Worm (Caenorhabditis elegans) whole organism, dauer: ENCODE measurements around the gene srh-33.

Experiments
- unc-62 ChIP-seq: sonication (generic microtip); optimal IDR thresholded peaks from 2 replicates; lab custom pipeline; 2017; ENCODE audit warnings: missing biosample characterization, missing genetic modification reagents, missing genetic modification characterization

srh-33 gene

DNA sequence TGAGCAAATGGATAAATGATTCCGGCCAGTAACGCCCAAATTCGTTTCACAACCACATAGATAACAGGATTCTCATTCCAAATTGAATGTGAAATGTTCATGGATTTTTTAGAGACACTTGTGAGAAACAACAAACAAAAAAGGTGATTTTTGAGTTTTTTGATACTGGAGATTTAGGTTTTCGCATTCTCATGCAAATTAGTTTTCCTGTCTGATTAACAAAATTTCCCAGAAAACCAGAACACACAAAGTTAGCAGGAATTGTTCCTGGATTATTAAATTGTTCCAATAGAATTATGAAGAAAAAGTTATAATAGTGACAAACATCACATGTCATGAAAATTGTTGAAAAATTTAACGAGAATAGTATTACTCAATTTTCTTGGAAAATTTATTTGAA is at the start of gene srh-33:
Gene srh-33 (minus strand): TSS at position 101 of the 400 bp plus-strand sequence.
- no peak for TF ChIP-seq unc-62 (GFP tag; lab: Kevin White, UChicago)

DNA sequence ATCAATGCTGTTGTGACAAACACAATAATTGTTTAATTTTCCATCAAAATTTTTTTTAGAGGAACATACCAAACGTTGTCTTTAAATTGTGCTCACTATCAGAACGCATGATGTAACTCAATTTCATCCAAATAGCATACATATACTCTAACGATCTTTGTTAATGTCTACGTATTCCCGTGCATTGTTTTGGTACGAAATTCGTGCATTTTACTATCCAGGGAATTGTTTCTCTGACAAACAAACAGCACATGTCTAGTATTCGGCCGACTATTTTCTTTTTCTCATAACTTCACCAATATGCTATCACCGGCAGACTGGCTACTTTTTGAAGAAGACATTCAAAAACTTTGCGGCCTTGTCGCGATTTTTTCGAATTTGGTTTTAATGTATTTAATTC is 48.3 kb upstream of the srh-33 start, which contains the start of gene str-196:
Gene str-196 (plus strand): TSS at position 301 of the 400 bp plus-strand sequence.
- TF ChIP-seq unc-62 (GFP tag; lab: Kevin White, UChicago), result no peak

DNA sequence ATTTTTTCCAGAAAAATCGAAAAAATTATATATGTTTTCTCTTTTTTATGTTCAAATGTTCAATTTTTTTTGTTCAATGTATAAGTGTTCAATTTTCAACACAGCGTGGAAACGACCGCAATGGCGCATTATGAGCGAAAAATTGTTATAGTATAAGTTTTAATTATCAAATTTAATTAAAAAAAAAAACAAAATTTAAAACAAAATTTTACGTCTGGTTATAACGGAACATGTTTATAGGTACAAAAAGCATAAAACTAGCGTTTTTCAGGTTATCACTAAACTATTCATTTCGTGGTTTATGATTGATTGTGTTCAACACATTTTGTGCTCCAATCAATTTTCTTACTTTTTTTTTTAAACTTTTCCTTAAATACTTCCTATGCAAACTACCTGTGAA is 46.2 kb upstream of the srh-33 start, which contains the start of gene nhr-106:
Gene nhr-106 (plus strand): TSS at position 301 of the 400 bp plus-strand sequence.
- no peak for TF ChIP-seq unc-62 (GFP tag; lab: Kevin White, UChicago)

DNA sequence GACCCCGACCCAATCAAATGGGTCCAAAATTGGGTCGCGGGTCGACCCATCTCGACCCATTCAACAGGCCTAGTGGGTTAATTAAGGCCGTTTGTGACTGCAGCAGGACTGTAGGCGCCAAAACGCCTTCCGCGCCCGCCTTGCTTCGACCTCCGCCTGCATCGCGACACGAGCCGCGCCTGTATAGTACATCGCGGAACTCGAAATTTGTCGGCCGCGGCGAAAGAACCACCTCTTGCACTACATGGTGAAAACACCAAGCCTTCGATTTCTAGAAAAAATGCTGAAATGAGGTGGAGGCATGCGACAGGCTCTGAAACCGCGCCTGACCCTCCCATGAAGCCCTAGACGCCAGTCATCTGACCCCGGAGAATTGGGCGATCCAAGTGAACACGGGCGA is 44.9 kb upstream of the srh-33 start:
- TF ChIP-seq unc-62 (GFP tag; lab: Kevin White, UChicago), result no peak

DNA sequence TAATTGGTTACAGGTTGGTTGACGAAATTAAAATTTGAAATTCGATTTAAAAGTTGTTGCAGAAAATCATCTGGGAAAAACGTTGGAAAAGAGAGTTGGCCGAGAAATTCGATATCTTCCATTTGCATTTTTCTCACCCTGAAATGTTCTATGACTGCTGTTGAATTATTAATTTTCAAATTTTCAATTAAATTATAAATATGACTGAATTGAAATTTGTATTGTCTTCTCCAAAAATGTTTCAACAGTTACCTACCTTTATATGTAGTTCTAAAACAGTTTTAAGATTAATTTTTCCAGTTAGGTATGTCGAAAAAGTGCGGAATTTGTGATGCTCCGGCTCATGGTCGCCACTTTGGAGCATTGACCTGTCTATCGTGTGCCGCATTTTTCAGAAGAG is 43.6 kb upstream of the srh-33 start, which contains the start of gene nhr-211:
Gene nhr-211 (plus strand): TSS at position 301 of the 400 bp plus-strand sequence.
- no peak for TF ChIP-seq unc-62 (GFP tag; lab: Kevin White, UChicago)

DNA sequence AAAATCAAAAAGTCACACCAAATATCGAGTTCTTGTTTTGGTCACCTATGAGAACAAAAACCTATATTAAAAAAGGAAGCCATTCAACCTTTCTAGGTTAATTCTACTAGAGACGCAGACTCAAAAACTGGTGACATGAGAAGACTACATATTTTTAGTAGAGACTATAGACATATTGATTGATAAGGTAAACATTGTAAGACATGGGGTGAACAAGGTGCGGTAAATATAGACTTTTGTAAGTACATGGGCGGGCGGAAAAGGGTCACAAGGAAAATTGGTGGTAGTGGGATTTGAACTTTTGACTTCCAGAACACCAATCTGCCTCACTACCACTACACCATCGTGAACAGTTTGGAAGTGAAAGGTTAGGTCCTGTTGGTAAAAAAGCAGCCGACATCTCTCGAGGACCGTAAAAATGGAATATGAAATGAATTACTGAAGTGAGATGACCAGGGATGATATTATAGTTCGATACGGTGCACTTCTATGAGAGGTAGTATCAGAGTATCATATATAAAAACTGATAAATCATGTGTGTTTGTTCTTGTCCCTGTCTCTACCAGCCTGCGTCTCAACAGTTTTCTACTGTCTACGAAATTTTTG is 41.3 kb upstream of the srh-33 start, which contains the start of gene nhr-212:
Gene nhr-212 (plus strand): TSS at position 573 of the 606 bp plus-strand sequence.
- no peak for TF ChIP-seq unc-62 (GFP tag; lab: Kevin White, UChicago)

DNA sequence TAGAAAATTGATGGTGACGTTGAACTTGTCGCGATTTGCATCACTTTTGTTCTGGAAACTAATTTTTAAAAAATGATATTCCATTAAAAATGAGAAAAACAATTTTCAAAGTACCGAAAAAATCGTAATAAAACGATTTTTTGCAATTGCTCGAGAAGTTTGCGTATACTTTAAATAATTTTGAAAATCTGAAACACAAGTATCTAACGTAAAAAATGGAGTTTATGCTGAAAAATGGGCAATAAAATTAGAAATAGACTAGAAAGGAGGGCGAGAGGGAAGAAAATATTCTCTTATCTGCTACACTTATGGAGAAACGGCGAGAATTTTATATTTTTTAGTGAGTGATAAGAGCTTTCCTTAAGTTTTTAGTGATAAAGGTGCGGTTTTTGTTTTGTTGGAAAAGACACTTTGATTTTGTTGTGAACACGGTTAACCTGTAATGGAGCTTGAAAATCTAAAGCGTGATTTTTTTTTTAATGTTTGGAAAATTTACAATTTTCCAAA is 40.2 kb upstream of the srh-33 start, which contains the start of gene nhr-130:
Gene nhr-130 (minus strand): TSS at position 51 of the 507 bp plus-strand sequence.
- no peak for TF ChIP-seq unc-62 (GFP tag; lab: Kevin White, UChicago)

DNA sequence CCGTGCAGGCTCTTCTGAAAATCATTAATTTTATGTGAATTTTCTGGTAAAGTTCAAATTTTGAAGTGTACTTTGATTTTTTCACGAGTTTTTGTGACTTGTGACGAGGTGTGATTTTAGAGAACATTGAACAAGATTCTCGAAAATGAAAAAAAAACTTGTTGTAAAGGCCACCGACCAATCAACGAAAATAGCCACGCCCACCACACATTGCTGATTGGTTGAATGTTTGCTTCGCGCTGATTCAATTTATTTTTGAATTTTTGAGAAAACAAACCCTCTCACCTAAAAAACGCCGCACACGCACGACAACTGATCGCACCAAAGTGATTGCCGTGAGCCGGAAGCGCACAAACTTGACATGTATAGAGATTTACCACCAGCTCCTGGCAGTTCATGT is 39.8 kb upstream of the srh-33 start:
- TF ChIP-seq unc-62 (GFP tag; lab: Kevin White, UChicago), result no peak

DNA sequence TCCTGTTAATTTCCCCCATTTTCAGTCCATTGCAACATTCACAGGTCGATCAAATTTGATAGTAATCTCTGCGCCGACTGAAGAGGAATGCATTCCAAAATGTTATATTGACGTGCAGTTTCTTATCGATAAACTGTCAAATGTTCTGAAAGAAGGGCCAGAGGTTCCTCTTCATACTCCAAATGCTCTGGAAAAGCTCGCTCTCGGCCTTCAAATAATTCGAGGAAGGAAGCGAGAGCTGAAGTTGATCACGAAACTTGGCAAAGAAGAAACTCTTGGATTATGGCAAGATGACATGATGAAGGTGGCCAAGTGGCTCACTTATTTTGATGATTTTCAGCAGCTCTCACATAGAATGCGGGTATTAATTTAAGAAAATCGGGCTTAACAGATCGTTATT is 36.0 kb upstream of the srh-33 start:
- TF ChIP-seq unc-62 (GFP tag; lab: Kevin White, UChicago), result no peak

DNA sequence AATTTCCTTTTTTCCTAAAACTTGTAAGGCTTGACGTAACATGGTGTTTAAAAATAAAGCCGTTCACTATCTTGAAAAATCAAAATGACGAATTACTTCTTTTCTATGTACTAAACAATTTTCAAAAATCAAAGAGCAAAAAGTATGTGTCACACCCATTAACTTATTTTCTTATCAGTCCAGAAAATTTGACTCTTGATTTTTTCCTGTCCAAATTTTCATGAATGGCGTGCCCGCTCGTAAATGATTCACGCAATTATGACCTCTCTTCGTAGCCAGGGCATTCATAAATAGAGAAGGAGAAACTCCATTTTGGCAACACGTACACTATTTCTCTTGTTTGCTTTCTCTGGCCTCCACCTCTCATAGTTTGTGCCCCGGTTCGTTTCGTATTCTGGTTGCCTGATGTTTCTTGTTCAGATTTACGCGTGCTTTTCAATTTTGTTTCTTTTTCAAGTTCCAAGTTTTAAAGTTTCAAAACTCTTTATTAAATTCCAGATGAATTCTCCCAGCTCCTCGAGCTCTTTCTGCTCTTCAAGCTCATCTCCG is 34.6 kb upstream of the srh-33 start, which contains the start of gene nhr-55:
Gene nhr-55 (plus strand): TSS at position 499 of the 549 bp plus-strand sequence.
- no peak for TF ChIP-seq unc-62 (GFP tag; lab: Kevin White, UChicago)

DNA sequence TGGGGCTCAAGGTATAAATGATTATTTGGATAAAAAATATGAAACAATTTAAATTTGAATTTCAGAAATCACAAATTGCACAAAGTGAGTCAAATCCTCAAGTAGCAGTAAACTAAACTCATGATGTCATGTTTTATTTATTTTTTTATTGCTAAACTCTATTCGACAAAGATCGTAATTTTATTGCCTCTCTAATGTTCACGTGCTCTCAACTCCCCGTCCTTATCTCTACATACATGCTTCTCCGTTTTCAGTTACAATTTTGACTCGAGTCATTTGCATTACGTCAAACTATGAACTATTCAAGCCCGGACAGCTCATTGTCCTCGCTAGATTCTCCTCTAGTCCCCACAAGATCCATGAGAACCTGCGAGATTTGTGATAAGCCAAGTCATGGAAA is 31.4 kb upstream of the srh-33 start, which contains the start of gene nhr-99:
Gene nhr-99 (plus strand): TSS at position 263 of the 400 bp plus-strand sequence.
- TF ChIP-seq unc-62 (GFP tag; lab: Kevin White, UChicago), result no peak

DNA sequence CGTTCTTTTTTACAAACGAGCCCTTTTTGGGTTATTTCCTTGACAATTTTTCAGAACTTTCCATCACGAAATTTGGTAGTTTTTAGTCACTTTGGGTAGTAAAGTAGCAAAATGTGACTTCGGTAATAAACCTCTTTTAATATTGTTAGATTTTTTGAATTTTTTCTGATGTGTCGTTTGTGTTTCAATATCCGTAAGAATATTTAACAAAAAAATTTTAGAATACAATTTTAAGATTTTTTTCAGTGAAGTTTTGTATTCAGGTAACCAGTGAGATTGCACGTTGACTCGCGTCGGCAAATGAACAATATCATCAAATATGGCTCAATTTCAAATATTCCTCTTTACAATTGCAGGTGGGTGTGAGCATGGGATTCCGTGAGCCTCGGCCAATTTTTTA is 29.5 kb upstream of the srh-33 start, which contains the start of gene srt-31:
Gene srt-31 (plus strand): TSS at position 301 of the 400 bp plus-strand sequence.
- no peak for TF ChIP-seq unc-62 (GFP tag; lab: Kevin White, UChicago)

DNA sequence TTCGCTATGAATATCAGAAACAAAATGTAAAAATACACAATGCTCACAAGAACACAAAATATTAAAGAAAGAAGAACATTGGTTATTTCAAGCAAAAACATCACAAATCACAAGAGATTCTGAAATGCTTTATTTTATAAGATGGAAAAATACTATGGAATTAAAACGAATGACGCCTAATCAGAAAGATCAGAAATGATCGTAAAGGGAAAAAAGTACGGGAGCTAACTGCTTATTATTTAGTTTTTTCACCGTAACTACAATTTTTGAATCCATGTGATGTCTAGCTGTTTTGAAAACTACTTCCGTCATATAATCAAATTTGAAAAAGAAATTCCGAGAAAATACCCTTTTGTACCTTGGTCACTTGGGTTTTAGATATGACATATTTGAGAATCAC is 25.4 kb upstream of the srh-33 start, which contains the start of gene srbc-57:
Gene srbc-57 (minus strand): TSS at position 101 of the 400 bp plus-strand sequence.
- TF ChIP-seq unc-62 (GFP tag; lab: Kevin White, UChicago), result no peak

DNA sequence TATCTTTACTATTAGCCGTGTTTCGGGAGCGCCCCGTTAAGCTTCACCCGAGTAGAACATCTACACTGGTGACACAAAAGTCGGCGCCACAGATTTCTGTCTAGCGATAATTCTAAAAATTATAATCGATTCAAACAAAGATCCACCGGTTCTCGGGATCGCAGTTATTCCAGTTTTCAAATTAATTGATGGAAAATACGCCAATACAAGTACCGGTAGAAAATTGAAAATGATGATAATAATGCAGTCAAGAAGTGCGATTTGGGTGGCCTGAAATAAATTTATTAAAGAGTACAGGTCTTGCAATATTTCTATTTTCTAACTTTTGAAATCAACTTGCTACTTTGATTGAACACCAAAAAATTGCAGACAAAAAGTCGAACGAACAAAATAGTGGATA is 24.4 kb upstream of the srh-33 start:
- TF ChIP-seq unc-62 (GFP tag; lab: Kevin White, UChicago), result no peak

DNA sequence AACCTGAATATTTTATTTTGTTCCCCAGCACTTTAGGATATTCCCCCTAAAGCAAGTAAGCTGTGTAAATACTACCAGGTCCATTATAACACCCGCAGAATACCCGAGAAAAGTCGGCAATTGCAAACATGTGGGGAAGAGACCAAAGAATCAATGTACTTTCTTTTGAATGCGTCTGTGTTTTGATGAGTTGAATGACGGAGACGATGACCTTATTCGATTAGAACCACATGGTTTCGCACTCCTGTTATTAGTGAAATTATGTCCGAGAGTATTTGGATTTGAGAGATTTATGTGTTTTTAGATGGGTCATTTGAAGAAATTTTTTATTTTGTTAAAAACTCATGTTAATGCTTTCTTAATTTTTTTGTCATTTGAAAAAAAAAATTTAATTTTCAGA is 22.3 kb upstream of the srh-33 start:
- TF ChIP-seq unc-62 (GFP tag; lab: Kevin White, UChicago), result no peak

DNA sequence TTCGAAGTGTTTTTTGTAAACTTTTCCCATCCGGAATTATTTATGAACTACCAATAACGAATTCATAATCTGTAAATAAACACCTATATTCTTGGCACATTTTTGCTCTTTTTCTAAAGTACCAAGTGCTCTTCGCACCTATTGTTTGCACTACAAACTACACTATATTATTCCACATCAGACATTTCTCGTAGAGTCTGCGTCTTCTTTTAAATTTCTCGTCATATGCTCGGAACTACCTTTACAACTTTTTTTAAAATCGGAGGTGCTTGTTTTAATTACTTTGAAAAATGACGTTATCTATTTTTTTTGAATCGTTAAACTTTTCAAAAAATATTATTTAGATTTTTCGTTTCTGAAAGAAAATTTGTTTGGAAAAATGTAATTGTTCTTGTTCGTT is 21.7 kb upstream of the srh-33 start, which contains the start of gene nhr-201:
Gene nhr-201 (plus strand): TSS at position 29 of the 400 bp plus-strand sequence.
- no peak for TF ChIP-seq unc-62 (GFP tag; lab: Kevin White, UChicago)
